Worm (Caenorhabditis elegans): Measurements from ENCODE around the gene Y52E8A.6.

DNA sequence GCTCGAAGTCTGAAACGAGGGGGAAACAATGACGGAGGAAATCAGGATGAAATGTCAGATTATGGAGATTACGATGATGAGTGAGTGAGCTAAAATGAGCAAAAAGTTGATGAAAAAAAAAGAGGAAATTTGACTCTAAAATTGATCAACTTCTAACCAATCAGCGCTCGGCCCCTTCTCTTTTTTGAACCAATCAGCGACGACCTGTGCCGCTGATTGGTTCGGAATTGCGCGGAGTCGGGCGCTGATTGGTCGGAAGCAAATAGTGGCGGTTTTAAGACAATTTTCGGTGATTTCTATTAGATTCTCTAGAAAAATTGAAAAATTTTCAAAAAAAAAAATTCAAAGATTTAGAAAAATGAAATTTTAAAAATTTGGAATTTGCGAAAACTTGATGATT lies 18.0 kb upstream of the Y52E8A.6 start:
- TF ChIP-seq ceh-82 (tag; optimal IDR thresholded peaks at IDR 0.05) (no peak), ceh-28 (tag; optimal IDR thresholded peaks at IDR 0.05) (no peak), duxl-1 (tag; optimal IDR thresholded peaks at IDR 0.05; ENCODE audit: poor library complexity) (no peak), lin-39 (tag; optimal IDR thresholded peaks at IDR 0.05) (no peak), lin-15B (tag; optimal IDR thresholded peaks at IDR 0.05) (no peak), spr-3 (GFP tag; optimal IDR thresholded peaks at IDR 0.05) (no peak), R02D3.7 (tag; optimal IDR thresholded peaks at IDR 0.05) (no peak), nhr-77 (tag; optimal IDR thresholded peaks at IDR 0.05) (no peak), mxl-2 (GFP tag; conservative IDR thresholded peaks at IDR 0.05) (no peak), pqm-1 (tag; optimal IDR thresholded peaks at IDR 0.05) (no peak), ctbp-1 (GFP tag; IDR thresholded peaks at IDR 0.05) (no peak), lin-13 (GFP tag; optimal IDR thresholded peaks at IDR 0.05) (no peak)

All from whole organism, L4 larva.